Fruit fly (Drosophila melanogaster): ENCODE results near the gene pkm.

DNA sequence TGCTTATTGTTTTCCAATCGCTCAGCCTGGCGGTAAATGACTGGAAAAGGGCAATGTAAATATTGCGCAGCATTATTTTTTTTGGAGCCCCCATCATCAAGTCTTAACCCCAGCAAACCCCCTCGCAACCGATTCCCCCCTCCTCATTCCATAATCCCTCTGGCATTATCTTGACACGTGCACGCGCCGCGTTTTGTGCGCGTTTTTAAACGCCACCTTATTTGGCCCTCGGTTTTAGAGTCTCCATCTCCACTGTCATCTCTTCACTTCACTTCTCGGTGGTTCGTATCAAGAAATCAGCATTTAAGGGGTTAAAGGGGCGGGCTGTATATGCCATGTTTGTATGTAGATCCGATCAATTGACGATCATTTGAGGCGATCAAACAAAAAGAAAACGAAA, 37.0 kb downstream of the pkm start:
- TF ChIP-seq CG8301 (tag; optimal IDR thresholded peaks at IDR 0.05) (no peak), CG32121 (GFP tag; IDR thresholded peaks at IDR 0.05) (no peak), Snoo (tag; optimal IDR thresholded peaks at IDR 0.05) (no peak), CG9948 (tag; optimal IDR thresholded peaks at IDR 0.05) (no peak), CG4496 (GFP tag; IDR thresholded peaks at IDR 0.05) (no peak), gl (tag; optimal IDR thresholded peaks at IDR 0.05) (no peak), CG13204 (GFP tag; optimal IDR thresholded peaks at IDR 0.05) (no peak), CG15710 (tag; optimal IDR thresholded peaks at IDR 0.05) (no peak)

Data from whole organism, pupa.